Fruit fly (Drosophila melanogaster): ENCODE measurements around the gene CG7044.

The CG7044 gene

DNA sequence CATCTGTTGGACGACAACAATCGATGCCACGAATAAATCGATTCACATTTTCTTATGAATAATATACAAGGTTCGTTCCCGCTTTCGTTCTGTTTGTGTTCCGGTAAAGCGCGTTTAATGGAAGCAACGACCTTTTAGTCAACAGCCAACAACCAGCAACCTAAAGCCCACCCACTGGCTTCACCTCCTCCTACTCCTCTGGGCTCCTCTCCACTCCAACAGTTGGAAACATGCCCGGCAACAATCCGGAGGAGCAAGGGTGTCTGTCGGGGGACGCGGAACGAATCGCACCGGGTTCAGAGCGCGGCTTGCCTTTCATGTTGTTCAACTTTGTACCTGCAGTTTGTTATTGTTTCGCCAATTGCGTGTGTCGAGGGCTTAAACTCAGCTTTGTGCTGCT is 22.7 kb upstream of the CG7044 start:
- TF ChIP-seq HLH106 (tag; optimal IDR thresholded peaks at IDR 0.05) (no peak), pan (optimal IDR thresholded peaks at IDR 0.05) (no peak), Rel (GFP tag; optimal IDR thresholded peaks at IDR 0.05) (no peak), Rel (tag; optimal IDR thresholded peaks at IDR 0.05) (peak; percentile 14), jim (GFP tag; optimal IDR thresholded peaks at IDR 0.05) (no peak), Dif (GFP tag; optimal IDR thresholded peaks at IDR 0.05; ENCODE audit: partially characterized antibody) (peak; percentile 16), brk (GFP tag; optimal IDR thresholded peaks at IDR 0.05) (no peak)

DNA sequence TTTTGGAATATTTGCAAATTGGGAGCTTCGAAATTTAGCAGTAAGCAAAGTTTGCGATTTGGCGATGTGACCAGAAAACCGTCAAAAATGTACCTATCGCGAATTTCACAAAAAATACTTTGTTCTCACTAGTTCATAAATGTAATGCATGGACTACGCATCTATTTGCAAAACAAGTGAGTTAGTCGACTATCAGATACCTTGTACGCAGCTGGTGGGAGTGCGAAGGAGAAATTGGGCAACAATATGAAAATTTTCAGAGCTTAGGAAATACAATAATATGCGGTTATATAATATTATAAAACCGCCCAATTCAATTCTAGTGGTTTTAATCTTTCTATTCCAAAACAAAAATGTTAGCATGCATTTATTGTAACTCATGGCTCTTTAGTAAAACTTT is 17.3 kb upstream of the CG7044 start, which contains the start of gene Bdbt:
Gene Bdbt (minus strand): TSS at position 73 of the 400 bp plus-strand sequence.
- TF ChIP-seq woc (GFP tag; optimal IDR thresholded peaks at IDR 0.05) (peak; percentile 52), CG32264 (GFP tag; optimal IDR thresholded peaks at IDR 0.05) (no peak), Mio (GFP tag; optimal IDR thresholded peaks at IDR 0.05) (no peak), Rel (GFP tag; optimal IDR thresholded peaks at IDR 0.05) (no peak), Rel (tag; optimal IDR thresholded peaks at IDR 0.05) (no peak), sv (GFP tag; optimal IDR thresholded peaks at IDR 0.05) (peak; percentile 32), ey (GFP tag; optimal IDR thresholded peaks at IDR 0.05) (peak; percentile 37), Hnf4 (GFP tag; optimal IDR thresholded peaks at IDR 0.05) (no peak), dsf (GFP tag; optimal IDR thresholded peaks at IDR 0.05; ENCODE audit: borderline replicate concordance) (no peak), foxo (GFP tag; optimal IDR thresholded peaks at IDR 0.05) (peak in 1 of 2 experiments; percentile 43), pan (optimal IDR thresholded peaks at IDR 0.05) (no peak), Hr78 (GFP tag; optimal IDR thresholded peaks at IDR 0.05) (peak; percentile 51), Abd-B (GFP tag; optimal IDR thresholded peaks at IDR 0.05) (no peak), psq (GFP tag; optimal IDR thresholded peaks at IDR 0.05) (peak; percentile 5), h (GFP tag; optimal IDR thresholded peaks at IDR 0.05) (peak; percentile 46), N (GFP tag; optimal IDR thresholded peaks at IDR 0.05) (peak; percentile 94), CrebA (GFP tag; optimal IDR thresholded peaks at IDR 0.05; ENCODE audit: borderline replicate concordance) (no peak), Jra (GFP tag; optimal IDR thresholded peaks at IDR 0.05) (no peak), OdsH (GFP tag; optimal IDR thresholded peaks at IDR 0.05) (peak; percentile 23), Hr83 (GFP tag; optimal IDR thresholded peaks at IDR 0.05; ENCODE audit: poor library complexity, severe bottlenecking) (peak; percentile 20)

DNA sequence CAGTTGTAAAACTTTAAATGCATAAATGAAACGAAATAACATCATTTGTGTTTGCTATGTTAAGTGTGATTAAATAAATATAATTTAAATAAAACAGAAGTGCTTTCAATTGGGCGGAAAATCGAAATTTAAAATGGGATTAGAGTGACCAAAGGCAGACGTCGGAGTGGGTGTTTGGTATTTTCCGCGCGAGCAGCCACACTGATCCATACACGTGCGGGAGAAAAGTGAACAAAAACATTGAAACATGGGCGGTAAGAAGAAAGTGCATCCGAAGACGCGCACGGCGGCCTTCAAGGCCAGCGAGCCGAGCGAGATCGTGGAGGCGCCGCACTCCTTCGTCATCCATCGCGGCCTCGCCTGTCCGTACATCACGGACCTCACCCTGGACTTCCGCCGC is 14.5 kb upstream of the CG7044 start, which contains the start of gene ppan:
Gene ppan (plus strand): TSS at position 198 of the 400 bp plus-strand sequence.
- TF ChIP-seq Myc (optimal IDR thresholded peaks at IDR 0.05) (peak; percentile 36), Dif (GFP tag; optimal IDR thresholded peaks at IDR 0.05; ENCODE audit: partially characterized antibody) (peak; percentile 20), sage (GFP tag; optimal IDR thresholded peaks at IDR 0.05) (peak; percentile 37), Vsx2 (GFP tag; optimal IDR thresholded peaks at IDR 0.05; ENCODE audit: partially characterized antibody) (no peak), h (GFP tag; optimal IDR thresholded peaks at IDR 0.05) (peak; percentile 10), rgr (GFP tag; optimal IDR thresholded peaks at IDR 0.05) (no peak)

DNA sequence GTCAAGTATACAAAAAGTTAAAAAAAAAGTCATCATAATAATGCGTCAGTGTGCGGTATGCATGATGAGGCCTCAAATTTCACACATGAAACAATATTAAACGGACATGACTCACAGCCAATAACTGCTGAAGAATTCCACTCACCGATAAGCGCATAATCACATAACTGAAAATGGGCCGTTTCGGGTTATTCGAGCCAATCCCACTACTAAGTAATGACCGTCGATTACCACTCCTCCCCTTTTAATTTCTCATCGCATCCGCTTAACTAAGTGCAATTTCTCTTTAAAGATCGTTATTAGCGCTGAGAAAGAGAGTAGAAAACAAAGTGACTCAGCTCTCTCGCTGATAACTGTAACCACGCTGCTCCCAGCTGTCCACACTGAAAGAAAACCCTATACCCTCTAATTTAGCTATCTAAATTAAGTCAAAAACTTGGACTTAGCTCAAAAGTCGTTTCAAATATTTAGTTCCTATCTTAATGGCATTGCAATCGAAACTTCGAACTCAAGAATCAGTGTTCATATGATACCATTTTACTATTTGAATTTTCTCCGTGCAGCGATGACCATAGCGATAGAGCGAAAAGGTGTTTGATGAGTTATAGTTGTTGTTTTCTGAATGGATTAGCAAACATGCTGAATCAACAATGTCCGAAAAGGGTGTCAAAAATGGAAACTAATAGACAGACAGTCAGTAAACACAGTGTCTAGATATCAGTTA is 11.4 kb upstream of the CG7044 start:
- TF ChIP-seq Sp1 (GFP tag; optimal IDR thresholded peaks at IDR 0.05) (peak; percentile 34), brk (GFP tag; optimal IDR thresholded peaks at IDR 0.05) (no peak), jim (GFP tag; optimal IDR thresholded peaks at IDR 0.05) (no peak), GATAd (GFP tag; optimal IDR thresholded peaks at IDR 0.05) (no peak), tai (GFP tag; optimal IDR thresholded peaks at IDR 0.05) (no peak), dl (GFP tag; optimal IDR thresholded peaks at IDR 0.05; ENCODE audit: insufficient read depth in 1 of 2, partially characterized antibody in 2 of 2) (peak; percentile 42 to 50), foxo (GFP tag; optimal IDR thresholded peaks at IDR 0.05) (peak in 1 of 2 experiments; percentile 75), Abd-B (GFP tag; optimal IDR thresholded peaks at IDR 0.05) (no peak), lola (GFP tag; optimal IDR thresholded peaks at IDR 0.05) (no peak), dmrt93B (GFP tag; optimal IDR thresholded peaks at IDR 0.05) (no peak), CrebA (GFP tag; optimal IDR thresholded peaks at IDR 0.05; ENCODE audit: borderline replicate concordance) (no peak), pan (optimal IDR thresholded peaks at IDR 0.05) (no peak), Hr78 (GFP tag; optimal IDR thresholded peaks at IDR 0.05) (no peak), CG9705 (GFP tag; optimal IDR thresholded peaks at IDR 0.05) (no peak), sage (GFP tag; optimal IDR thresholded peaks at IDR 0.05) (no peak), Hnf4 (GFP tag; optimal IDR thresholded peaks at IDR 0.05) (peak; percentile 51), Rel (GFP tag; optimal IDR thresholded peaks at IDR 0.05) (no peak), Rel (tag; optimal IDR thresholded peaks at IDR 0.05) (no peak), woc (GFP tag; optimal IDR thresholded peaks at IDR 0.05) (no peak), psq (GFP tag; optimal IDR thresholded peaks at IDR 0.05) (peak; percentile 36), Hr83 (GFP tag; optimal IDR thresholded peaks at IDR 0.05; ENCODE audit: poor library complexity, severe bottlenecking) (peak; percentile 58), Mio (GFP tag; optimal IDR thresholded peaks at IDR 0.05) (no peak), rgr (GFP tag; optimal IDR thresholded peaks at IDR 0.05) (peak; percentile 77), h (GFP tag; optimal IDR thresholded peaks at IDR 0.05) (peak; percentile 67), Vsx2 (GFP tag; optimal IDR thresholded peaks at IDR 0.05; ENCODE audit: partially characterized antibody) (no peak), N (GFP tag; optimal IDR thresholded peaks at IDR 0.05) (no peak), Dif (GFP tag; optimal IDR thresholded peaks at IDR 0.05; ENCODE audit: partially characterized antibody) (peak; percentile 46), Jra (GFP tag; optimal IDR thresholded peaks at IDR 0.05) (peak; percentile 58), Myc (optimal IDR thresholded peaks at IDR 0.05) (no peak), ey (GFP tag; optimal IDR thresholded peaks at IDR 0.05) (peak; percentile 74), HLH106 (tag; optimal IDR thresholded peaks at IDR 0.05) (peak; percentile 11), dsf (GFP tag; optimal IDR thresholded peaks at IDR 0.05; ENCODE audit: borderline replicate concordance) (no peak), sv (GFP tag; optimal IDR thresholded peaks at IDR 0.05) (peak; percentile 84), CG32264 (GFP tag; optimal IDR thresholded peaks at IDR 0.05) (peak; percentile 61), Dfd (GFP tag; optimal IDR thresholded peaks at IDR 0.05) (no peak), OdsH (GFP tag; optimal IDR thresholded peaks at IDR 0.05) (peak; percentile 39), br (GFP tag; optimal IDR thresholded peaks at IDR 0.05) (peak; percentile 67)

Data from whole organism, wandering third instar larva.